Worm (Caenorhabditis elegans) whole organism, midembryonic: ENCODE data around the gene hda-5.

Source experiments
- T22C8.4 ChIP-seq: fragments of 200-800 bp; sonication (Bioruptor generic); IDR thresholded peaks from 2 replicates; pipeline ENCODE4 v1.3.6; 2022; ENCODE audit warnings: missing genetic modification characterization, missing compliant biosample characterization
- cog-1 ChIP-seq: sonication (generic microtip); optimal IDR thresholded peaks from 2 replicates; lab custom pipeline; 2016; ENCODE audit warnings: missing genetic modification characterization, missing compliant biosample characterization
- flt-1 ChIP-seq: fragments of 200-800 bp; sonication (Bioruptor generic); IDR thresholded peaks from 2 replicates; pipeline ENCODE4 v1.3.6; 2022; ENCODE audit warnings: missing genetic modification characterization, missing compliant biosample characterization
- klf-2 ChIP-seq: fragments of 200-800 bp; sonication (Bioruptor generic); conservative IDR thresholded peaks from 2 replicates; pipeline ENCODE4 v1.3.6; 2022; ENCODE audit warnings: missing genetic modification reagents, missing genetic modification characterization, missing compliant biosample characterization
- med-1 ChIP-seq: sonication (generic microtip); optimal IDR thresholded peaks from 2 replicates; lab custom pipeline; 2017; ENCODE audit warnings: missing genetic modification characterization, mild to moderate bottlenecking, missing compliant biosample characterization, antibody characterized with exemption, missing genetic modification reagents; ENCODE audit not compliant: insufficient read depth
- ztf-23 ChIP-seq: fragments of 200-800 bp; sonication (Bioruptor generic); IDR thresholded peaks from 2 replicates; pipeline ENCODE4 v1.3.6; 2022; ENCODE audit warnings: missing genetic modification reagents, missing genetic modification characterization, missing compliant biosample characterization
- ztf-29 ChIP-seq: fragments of 200-800 bp; sonication (Bioruptor generic); IDR thresholded peaks from 2 replicates; pipeline ENCODE4 v1.3.6; 2022; ENCODE audit warnings: missing genetic modification reagents, missing genetic modification characterization, missing compliant biosample characterization

DNA sequence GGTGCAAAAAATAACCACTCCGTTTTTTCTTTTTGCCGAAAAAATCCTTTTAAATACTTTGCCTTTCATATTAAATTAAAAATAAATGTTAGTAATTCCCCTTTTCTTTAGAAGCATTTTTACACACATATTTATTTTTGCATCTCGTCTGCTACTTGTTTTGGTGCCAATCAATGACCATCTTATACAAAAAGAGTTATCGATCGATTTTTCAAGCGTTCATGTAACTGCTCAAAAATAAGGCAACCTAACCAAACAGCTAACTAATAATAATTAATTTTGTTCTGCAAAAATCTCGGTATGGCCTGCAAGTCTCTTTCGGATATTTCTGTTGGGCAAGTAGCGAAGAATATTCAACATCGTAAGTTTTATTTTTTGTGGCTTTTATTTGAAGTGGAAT is 32.4 kb upstream of the hda-5 start, which contains the start of gene F44E5.2:
- TF ChIP-seq cog-1 (tag; lab: Kevin White, UChicago) (no peak), med-1 (GFP tag; lab: Kevin White, UChicago) (no peak), klf-2 (no peak), ztf-29 (no peak), T22C8.4 (GFP tag; lab: Robert Waterston, UW) (no peak), flt-1 (no peak), ztf-23 (GFP tag; lab: Robert Waterston, UW) (no peak)
